ENCODE assay signal across 5 worm cellular contexts in genomic region chrV:4598489-4598888, ce11.
TF ChIP-seq lines count a peak whose summit lies in the region.

No protein-coding gene starts in this region.

TF ChIP-seq in whole organism, L1 larva, 84 proteins besides CTCF, POLR2A, EP300 and RAD21:
- peak; percentile 76 for TF ChIP-seq elt-2 (tag; optimal IDR thresholded peaks at IDR 0.05; lab: Kevin White, UChicago)
- TF ChIP-seq efl-3 (GFP tag; optimal IDR thresholded peaks at IDR 0.05; lab: Kevin White, UChicago) = no peak

TF ChIP-seq in whole organism, L2 larva, 48 proteins besides CTCF, POLR2A, EP300 and RAD21:
- TF ChIP-seq fos-1 (tag; optimal IDR thresholded peaks at IDR 0.05; lab: Kevin White, UChicago) = peak; percentile 62
- no peak for TF ChIP-seq sma-9 (GFP tag; optimal IDR thresholded peaks at IDR 0.05; lab: Kevin White, UChicago)
- TF ChIP-seq sma-9 (tag; optimal IDR thresholded peaks at IDR 0.05; lab: Kevin White, UChicago) = no peak
- no peak for TF ChIP-seq aly-2 (tag; optimal IDR thresholded peaks at IDR 0.05; lab: Kevin White, UChicago)
- peak; percentile 27 for TF ChIP-seq gmeb-1 (tag; optimal IDR thresholded peaks at IDR 0.05; lab: Kevin White, UChicago)

TF ChIP-seq in whole organism, L3 larva, 47 proteins besides CTCF, POLR2A, EP300 and RAD21:
- TF ChIP-seq egl-5 (tag; optimal IDR thresholded peaks at IDR 0.05; lab: Kevin White, UChicago) (no peak), nhr-23 (tag; optimal IDR thresholded peaks at IDR 0.05; lab: Kevin White, UChicago) (no peak), elt-2 (tag; optimal IDR thresholded peaks at IDR 0.05; lab: Kevin White, UChicago) (peak; percentile 49), ama-1 (optimal IDR thresholded peaks at IDR 0.05; lab: Kevin White, UChicago) (no peak), pqm-1 (tag; optimal IDR thresholded peaks at IDR 0.05; lab: Kevin White, UChicago) (peak; percentile 47), ceh-9 (tag; optimal IDR thresholded peaks at IDR 0.05; lab: Kevin White, UChicago) (no peak), mml-1 (tag; optimal IDR thresholded peaks at IDR 0.05; lab: Kevin White, UChicago) (no peak), mdl-1 (tag; optimal IDR thresholded peaks at IDR 0.05; lab: Kevin White, UChicago) (no peak), jun-1 (tag; optimal IDR thresholded peaks at IDR 0.05; lab: Kevin White, UChicago) (no peak), fkh-2 (tag; optimal IDR thresholded peaks at IDR 0.05; lab: Kevin White, UChicago) (no peak), nfya-1 (tag; optimal IDR thresholded peaks at IDR 0.05; lab: Kevin White, UChicago; ENCODE audit: insufficient read depth) (no peak)

TF ChIP-seq in whole organism, L4 larva, 104 proteins besides CTCF, POLR2A, EP300 and RAD21:
- TF ChIP-seq unc-130 (GFP tag; optimal IDR thresholded peaks at IDR 0.05; lab: Kevin White, UChicago) = no peak
- no peak for TF ChIP-seq F44E2.7 (GFP tag; IDR thresholded peaks at IDR 0.05; lab: Robert Waterston, UW)
- TF ChIP-seq dpl-1 (GFP tag; optimal IDR thresholded peaks at IDR 0.05; lab: Kevin White, UChicago) = no peak
- TF ChIP-seq zip-11 (GFP tag; IDR thresholded peaks at IDR 0.05; lab: Robert Waterston, UW) = no peak
- TF ChIP-seq daf-16 (GFP tag; optimal IDR thresholded peaks at IDR 0.05; lab: Kevin White, UChicago) = no peak
- peak; percentile 68 for TF ChIP-seq daf-16 (tag; optimal IDR thresholded peaks at IDR 0.05; lab: Kevin White, UChicago)
- TF ChIP-seq aly-2 (tag; optimal IDR thresholded peaks at IDR 0.05; lab: Kevin White, UChicago) = no peak
- TF ChIP-seq mdt-29 (GFP tag; IDR thresholded peaks at IDR 0.05; lab: Robert Waterston, UW) = no peak
- TF ChIP-seq tag-97 (GFP tag; IDR thresholded peaks at IDR 0.05; lab: Robert Waterston, UW) = no peak
- no peak for TF ChIP-seq zfp-3 (GFP tag; conservative IDR thresholded peaks at IDR 0.05; lab: Robert Waterston, UW)
- TF ChIP-seq arid-1 (GFP tag; conservative IDR thresholded peaks at IDR 0.05; lab: Robert Waterston, UW) = no peak
- TF ChIP-seq pqm-1 (tag; optimal IDR thresholded peaks at IDR 0.05; lab: Kevin White, UChicago) = peak; percentile 76
- TF ChIP-seq duxl-1 (tag; optimal IDR thresholded peaks at IDR 0.05; lab: Kevin White, UChicago; ENCODE audit: poor library complexity) = no peak
- no peak for TF ChIP-seq ZK337.2 (GFP tag; IDR thresholded peaks at IDR 0.05; lab: Robert Waterston, UW)
- no peak for TF ChIP-seq egl-27 (tag; optimal IDR thresholded peaks at IDR 0.05; lab: Kevin White, UChicago)
- TF ChIP-seq hlh-30 (tag; optimal IDR thresholded peaks at IDR 0.05; lab: Kevin White, UChicago; ENCODE audit: insufficient read depth) = no peak
- peak; percentile 10 for TF ChIP-seq dve-1 (tag; optimal IDR thresholded peaks at IDR 0.05; lab: Kevin White, UChicago; ENCODE audit: insufficient read depth)
- TF ChIP-seq lin-15B (tag; optimal IDR thresholded peaks at IDR 0.05; lab: Kevin White, UChicago) = no peak
- TF ChIP-seq ceh-62 (tag; optimal IDR thresholded peaks at IDR 0.05; lab: Kevin White, UChicago) = no peak
- no peak for TF ChIP-seq skn-1 (tag; optimal IDR thresholded peaks at IDR 0.05; lab: Kevin White, UChicago)
- no peak for TF ChIP-seq F37D6.2 (tag; optimal IDR thresholded peaks at IDR 0.05; lab: Kevin White, UChicago)
- no peak for TF ChIP-seq nhr-42 (GFP tag; IDR thresholded peaks at IDR 0.05; lab: Robert Waterston, UW)
- peak; percentile 45 for TF ChIP-seq nhr-28 (tag; optimal IDR thresholded peaks at IDR 0.05; lab: Kevin White, UChicago)
- no peak for TF ChIP-seq fos-1 (tag; optimal IDR thresholded peaks at IDR 0.05; lab: Kevin White, UChicago)
- TF ChIP-seq ceh-44 (GFP tag; IDR thresholded peaks at IDR 0.05; lab: Robert Waterston, UW) = no peak
- no peak for TF ChIP-seq cey-2 (tag; optimal IDR thresholded peaks at IDR 0.05; lab: Kevin White, UChicago; ENCODE audit: borderline replicate concordance, insufficient read depth)

TF ChIP-seq in whole organism, late embryonic, 69 proteins besides CTCF, POLR2A, EP300 and RAD21:
- TF ChIP-seq gmeb-2 (tag; optimal IDR thresholded peaks at IDR 0.05; lab: Kevin White, UChicago) (no peak), ceh-19 (GFP tag; optimal IDR thresholded peaks at IDR 0.05; lab: Kevin White, UChicago) (no peak), madf-2 (tag; optimal IDR thresholded peaks at IDR 0.05; lab: Kevin White, UChicago) (no peak), elt-2 (tag; optimal IDR thresholded peaks at IDR 0.05; lab: Kevin White, UChicago) (peak; percentile 90)

Comparison
In these comparisons a context has a peak if more than half of its experiments do, and no peak if none do; other contexts are left out.
1. Of the 29 proteins assayed by ChIP-seq in both whole organism, L4 larva and whole organism, L1 larva: peak only in whole organism, L4 larva: nhr-28 and pqm-1; only in whole organism, L1 larva: none; in both: none; in neither: 27.